Fruit fly (Drosophila melanogaster): ENCODE measurements around the gene MME1.

The MME1 gene

DNA sequence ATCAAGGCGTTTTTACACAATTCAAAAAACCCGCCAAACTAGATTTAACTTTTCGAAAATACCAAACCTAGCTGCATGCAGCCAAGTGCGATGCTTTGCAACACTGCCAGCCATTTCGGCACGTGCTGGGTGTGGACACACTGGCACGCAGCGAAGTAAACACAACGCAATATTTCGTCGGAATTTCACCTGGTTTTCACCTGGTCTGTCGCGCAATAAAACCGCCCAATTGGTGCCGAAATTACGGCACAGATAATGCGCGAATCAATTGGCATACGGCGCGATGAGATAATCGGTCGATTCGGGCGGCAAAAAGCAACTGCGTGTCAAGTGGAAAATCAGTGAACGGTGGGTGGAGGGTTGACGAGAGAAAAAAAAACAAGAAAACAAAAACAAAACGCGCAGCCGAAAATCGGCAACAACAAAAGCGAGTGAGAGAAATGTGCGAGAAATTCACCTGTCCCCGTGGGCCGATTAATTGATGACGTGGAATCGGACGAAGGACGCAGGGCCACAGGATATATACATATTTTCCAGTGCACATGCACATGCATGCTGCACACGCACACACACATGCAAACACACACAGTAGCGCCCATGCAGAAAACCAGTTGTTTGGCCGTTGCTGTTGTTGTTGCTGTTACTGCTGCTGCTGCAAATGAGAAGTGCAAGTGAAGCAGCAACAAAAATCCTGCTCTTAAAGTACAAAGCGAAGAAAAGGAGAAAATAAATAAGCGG lies 29.0 kb downstream of the MME1 start, which contains the start of gene Mnn1 (continued):
- TF ChIP-seq lilli (GFP tag; optimal IDR thresholded peaks at IDR 0.05): peak; percentile 71
- no peak for TF ChIP-seq CG12071 (GFP tag; optimal IDR thresholded peaks at IDR 0.05)
- peak; percentile 21 for TF ChIP-seq CG12391 (tag; optimal IDR thresholded peaks at IDR 0.05)
- peak; percentile 53 for TF ChIP-seq mam (GFP tag; optimal IDR thresholded peaks at IDR 0.05)
- TF ChIP-seq odd (GFP tag; optimal IDR thresholded peaks at IDR 0.05): no peak
- TF ChIP-seq E2f2 (GFP tag; IDR thresholded peaks at IDR 0.05): peak; percentile 98
- TF ChIP-seq crp (GFP tag; optimal IDR thresholded peaks at IDR 0.05): peak in 1 of 2 experiments; percentile 55
- peak; percentile 72 for TF ChIP-seq Rfx (GFP tag; IDR thresholded peaks at IDR 0.05)
- TF ChIP-seq gem (tag; optimal IDR thresholded peaks at IDR 0.05): no peak
- no peak for TF ChIP-seq CG12104 (GFP tag; optimal IDR thresholded peaks at IDR 0.05)
- peak; percentile 11 for TF ChIP-seq CG33557 (GFP tag; optimal IDR thresholded peaks at IDR 0.05)
- TF ChIP-seq CG3995 (GFP tag; optimal IDR thresholded peaks at IDR 0.05): no peak
- TF ChIP-seq Max (GFP tag; optimal IDR thresholded peaks at IDR 0.05): peak; percentile 93
- TF ChIP-seq esg (GFP tag; conservative IDR thresholded peaks at IDR 0.05): no peak
- TF ChIP-seq CG17361 (GFP tag; IDR thresholded peaks at IDR 0.05): no peak
- TF ChIP-seq trem (tag; optimal IDR thresholded peaks at IDR 0.05): peak; percentile 69
- no peak for TF ChIP-seq salm (tag; optimal IDR thresholded peaks at IDR 0.05)
- TF ChIP-seq ATbp (GFP tag; optimal IDR thresholded peaks at IDR 0.05): no peak
- peak; percentile 58 for TF ChIP-seq CG7786 (GFP tag; optimal IDR thresholded peaks at IDR 0.05)
- TF ChIP-seq CG10959 (GFP tag; IDR thresholded peaks at IDR 0.05): no peak
- TF ChIP-seq Tbp (GFP tag; optimal IDR thresholded peaks at IDR 0.05): no peak
- peak; percentile 98 for TF ChIP-seq HLHmδ (GFP tag; optimal IDR thresholded peaks at IDR 0.05)
- no peak for TF ChIP-seq en (GFP tag; optimal IDR thresholded peaks at IDR 0.05)
- TF ChIP-seq gfzf (GFP tag; optimal IDR thresholded peaks at IDR 0.05): peak; percentile 84
- no peak for TF ChIP-seq CG6175 (GFP tag; IDR thresholded peaks at IDR 0.05)
- TF ChIP-seq NC2α (GFP tag; optimal IDR thresholded peaks at IDR 0.05): peak; percentile 39
- TF ChIP-seq bsh (GFP tag; optimal IDR thresholded peaks at IDR 0.05): peak in 1 of 2 experiments; percentile 42
- no peak for TF ChIP-seq NK7.1 (GFP tag; optimal IDR thresholded peaks at IDR 0.05)
- TF ChIP-seq caup (GFP tag; optimal IDR thresholded peaks at IDR 0.05; ENCODE audit: severe bottlenecking): peak; percentile 63
- TF ChIP-seq Gug (GFP tag; IDR thresholded peaks at IDR 0.05): no peak
- TF ChIP-seq slp2 (GFP tag; optimal IDR thresholded peaks at IDR 0.05): no peak
- TF ChIP-seq pb (GFP tag; optimal IDR thresholded peaks at IDR 0.05): peak; percentile 44
- no peak for TF ChIP-seq Ssrp (tag; optimal IDR thresholded peaks at IDR 0.05)
- TF ChIP-seq kay (GFP tag; optimal IDR thresholded peaks at IDR 0.05): no peak
- peak; percentile 37 for TF ChIP-seq CG8924 (tag; optimal IDR thresholded peaks at IDR 0.05)
- TF ChIP-seq CG17829 (tag; optimal IDR thresholded peaks at IDR 0.05): peak; percentile 61
- TF ChIP-seq ERR (GFP tag; optimal IDR thresholded peaks at IDR 0.05): peak; percentile 42
- TF ChIP-seq CG11247 (GFP tag; IDR thresholded peaks at IDR 0.05): 0 out of 2 replicates have a peak, but pooled peaks have one; percentile 5
- TF ChIP-seq ftz-f1 (GFP tag; optimal IDR thresholded peaks at IDR 0.05): peak; percentile 64
- TF ChIP-seq CG13123 (GFP tag; optimal IDR thresholded peaks at IDR 0.05): no peak
- no peak for TF ChIP-seq CG15269 (tag; optimal IDR thresholded peaks at IDR 0.05)
- peak; percentile 30 for TF ChIP-seq CrebB (tag; optimal IDR thresholded peaks at IDR 0.05)
- no peak for TF ChIP-seq CG2129 (GFP tag; IDR thresholded peaks at IDR 0.05; ENCODE audit: partially characterized antibody)
- no peak for TF ChIP-seq CG16815 (GFP tag; optimal IDR thresholded peaks at IDR 0.05)
- TF ChIP-seq CHES-1-like (GFP tag; optimal IDR thresholded peaks at IDR 0.05): peak; percentile 87
- peak; percentile 71 for TF ChIP-seq CG12659 (GFP tag; optimal IDR thresholded peaks at IDR 0.05)
- TF ChIP-seq kah (GFP tag; optimal IDR thresholded peaks at IDR 0.05): peak; percentile 20
- TF ChIP-seq disco-r (GFP tag; optimal IDR thresholded peaks at IDR 0.05): no peak
- TF ChIP-seq sd (tag; optimal IDR thresholded peaks at IDR 0.05): peak; percentile 95
